Fruit fly (Drosophila melanogaster) whole organism, wandering third instar larva: Measurements from ENCODE around the gene Msp300.

Experiments used
- CG9705 ChIP-seq: fragments of 200-800 bp; sonication (Bioruptor generic); optimal IDR thresholded peaks from 2 replicates; lab custom pipeline; 2018; ENCODE audit warnings: missing biosample characterization, mild to moderate bottlenecking, missing genetic modification characterization
- Hr83 ChIP-seq: fragments of 200-300 bp; sonication (Bioruptor generic); optimal IDR thresholded peaks from 2 replicates; lab custom pipeline; 2016; ENCODE audit warnings: missing biosample characterization, mild to moderate bottlenecking, missing genetic modification characterization, moderate library complexity; ENCODE audit not compliant: poor library complexity, severe bottlenecking
- OdsH ChIP-seq: fragments of 200-800 bp; sonication (Bioruptor generic); optimal IDR thresholded peaks from 2 replicates; lab custom pipeline; 2016; ENCODE audit warnings: missing biosample characterization, mild to moderate bottlenecking, missing genetic modification characterization
- ey ChIP-seq: fragments of 200-800 bp; sonication (Bioruptor generic); optimal IDR thresholded peaks from 2 replicates; lab custom pipeline; 2016; ENCODE audit warnings: missing biosample characterization, missing genetic modification characterization
- rgr ChIP-seq: fragments of 200-800 bp; sonication (Bioruptor generic); optimal IDR thresholded peaks from 3 replicates; lab custom pipeline; 2016; ENCODE audit warnings: missing biosample characterization, mild to moderate bottlenecking, missing genetic modification characterization
- tai ChIP-seq: sonication (Bioruptor generic); optimal IDR thresholded peaks from 2 replicates; lab custom pipeline; 2016; ENCODE audit warnings: missing biosample characterization, missing genetic modification characterization
- woc ChIP-seq: sonication (Bioruptor generic); optimal IDR thresholded peaks from 2 replicates; lab custom pipeline; 2016; ENCODE audit warnings: missing biosample characterization, mild to moderate bottlenecking, missing genetic modification characterization

DNA sequence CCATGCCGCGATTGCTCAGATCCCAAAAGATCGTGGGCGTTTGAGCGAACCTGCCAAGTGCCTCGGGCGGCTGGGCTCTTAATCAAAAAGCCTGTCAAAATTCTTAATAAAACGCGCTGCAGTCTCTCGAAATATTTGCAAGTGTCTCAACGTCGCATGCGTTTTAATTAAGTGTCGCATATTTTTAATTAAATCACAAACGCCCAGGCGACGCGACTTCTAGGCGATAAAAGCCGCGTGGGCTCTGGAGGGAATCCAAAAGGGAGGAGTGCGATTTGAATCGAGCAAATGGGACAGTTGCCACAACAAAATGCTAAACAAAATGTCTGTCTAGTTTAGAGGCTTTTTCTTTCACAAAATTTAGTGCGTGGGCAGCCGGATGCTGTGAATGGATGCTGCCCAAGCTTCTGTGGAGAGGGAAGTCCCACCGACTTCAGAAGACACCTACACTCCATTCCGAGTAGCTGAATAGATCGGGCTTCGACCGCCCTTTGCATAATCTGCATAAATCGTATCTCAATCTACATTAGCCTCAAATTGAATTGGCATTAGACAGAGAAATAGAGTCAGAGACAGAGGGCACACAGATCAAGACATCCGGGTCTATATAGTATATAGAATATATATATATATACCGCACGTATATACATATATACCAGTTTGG, 126.3 kb downstream of the Msp300 start:
- TF ChIP-seq woc (GFP tag; lab: Kevin White, UChicago) = no peak
- TF ChIP-seq rgr (GFP tag; lab: Kevin White, UChicago) = no peak
- no peak for TF ChIP-seq ey (GFP tag; lab: Kevin White, UChicago)
- no peak for TF ChIP-seq Hr83 (GFP tag; lab: Kevin White, UChicago)
- no peak for TF ChIP-seq OdsH
- no peak for TF ChIP-seq CG9705 (GFP tag; lab: Kevin White, UChicago)
- TF ChIP-seq tai = no peak
